Fruit fly (Drosophila melanogaster): ENCODE data around the gene Apc.
A peak's percentile ranks its signal among the peaks of the same experiment; 100 is the strongest.

Gene Apc

dm6 chr3R:28888561-28889426 is 44.2 kb upstream of the Apc start (continued):
- peak; percentile 76 for TF ChIP-seq CG17186 (GFP tag; optimal IDR thresholded peaks at IDR 0.05)
- TF ChIP-seq CG17912 (GFP tag; optimal IDR thresholded peaks at IDR 0.05), result no peak
- peak; percentile 80 for TF ChIP-seq CG18619 (GFP tag; optimal IDR thresholded peaks at IDR 0.05)
- peak; percentile 81 for TF ChIP-seq CG11504 (tag; optimal IDR thresholded peaks at IDR 0.05)
- no peak for TF ChIP-seq gce (GFP tag; IDR thresholded peaks at IDR 0.05)
- peak; percentile 79 for TF ChIP-seq CG7839 (tag; optimal IDR thresholded peaks at IDR 0.05)
- TF ChIP-seq CG16863 (GFP tag; optimal IDR thresholded peaks at IDR 0.05), result peak; percentile 78
- TF ChIP-seq Stat92E (GFP tag; optimal IDR thresholded peaks at IDR 0.05), result no peak
- TF ChIP-seq tx (GFP tag; optimal IDR thresholded peaks at IDR 0.05), result peak; percentile 82
- peak; percentile 34 for TF ChIP-seq CG3407 (GFP tag; optimal IDR thresholded peaks at IDR 0.05)
- TF ChIP-seq eyg (GFP tag; optimal IDR thresholded peaks at IDR 0.05), result peak; percentile 82
- TF ChIP-seq row (GFP tag; IDR thresholded peaks at IDR 0.05), result peak; percentile 80
- peak; percentile 8 for TF ChIP-seq ac (GFP tag; optimal IDR thresholded peaks at IDR 0.05)
- TF ChIP-seq CG10979 (tag; optimal IDR thresholded peaks at IDR 0.05), result peak; percentile 62
- peak; percentile 71 for TF ChIP-seq CG10274 (GFP tag; optimal IDR thresholded peaks at IDR 0.05)
- no peak for TF ChIP-seq CG4707 (GFP tag; optimal IDR thresholded peaks at IDR 0.05)
- peak; percentile 85 for TF ChIP-seq pho (GFP tag; optimal IDR thresholded peaks at IDR 0.05)
- TF ChIP-seq CG9437 (GFP tag; optimal IDR thresholded peaks at IDR 0.05), result peak; percentile 78
- peak; percentile 98 for TF ChIP-seq Med (GFP tag)
- peak; percentile 76 for TF ChIP-seq BtbVII (GFP tag; optimal IDR thresholded peaks at IDR 0.05)
- TF ChIP-seq Blimp-1 (GFP tag; optimal IDR thresholded peaks at IDR 0.05), result peak; percentile 71
- TF ChIP-seq CG15073 (GFP tag; optimal IDR thresholded peaks at IDR 0.05), result no peak
- peak in 1 of 2 experiments; percentile 30 for TF ChIP-seq insv (GFP tag; optimal IDR thresholded peaks at IDR 0.05)
- TF ChIP-seq scrt (GFP tag; optimal IDR thresholded peaks at IDR 0.05), result peak; percentile 68
- TF ChIP-seq dati (GFP tag; IDR thresholded peaks at IDR 0.05), result no peak
- TF ChIP-seq HLH4C (GFP tag; IDR thresholded peaks at IDR 0.05; ENCODE audit: partially characterized antibody), result no peak
- peak; percentile 75; the same call in 1 of the 2 replicates for TF ChIP-seq CG6689 (GFP tag; IDR thresholded peaks at IDR 0.05)
- peak; percentile 42 for TF ChIP-seq Hand (GFP tag; optimal IDR thresholded peaks at IDR 0.05)
- TF ChIP-seq Dek (tag; optimal IDR thresholded peaks at IDR 0.05), result peak; percentile 59
- peak; percentile 74 for TF ChIP-seq YL-1 (GFP tag; optimal IDR thresholded peaks at IDR 0.05)
- peak; percentile 79 for TF ChIP-seq CG10209 (GFP tag; optimal IDR thresholded peaks at IDR 0.05)
- peak; percentile 50 for TF ChIP-seq CG12299 (tag; optimal IDR thresholded peaks at IDR 0.05)
- TF ChIP-seq abd-A (tag; optimal IDR thresholded peaks at IDR 0.05), result peak; percentile 89
- TF ChIP-seq HLHmδ (GFP tag; optimal IDR thresholded peaks at IDR 0.05), result no peak
- peak; percentile 66 to 83 for TF ChIP-seq chif (GFP tag; optimal IDR thresholded peaks at IDR 0.05)
- TF ChIP-seq CG13775 (GFP tag; optimal IDR thresholded peaks at IDR 0.05), result peak; percentile 63
- TF ChIP-seq eve (GFP tag; optimal IDR thresholded peaks at IDR 0.05), result no peak
- TF ChIP-seq CG10366 (GFP tag; IDR thresholded peaks at IDR 0.05), result peak; percentile 40; the same call in 1 of the 2 replicates
- TF ChIP-seq Lim3 (GFP tag; IDR thresholded peaks at IDR 0.05), result no peak
- peak in 1 of 3 experiments; percentile 44 for TF ChIP-seq lola (GFP tag; optimal IDR thresholded peaks at IDR 0.05)
- TF ChIP-seq Sry-β (GFP tag; optimal IDR thresholded peaks at IDR 0.05), result peak; percentile 80
- peak; percentile 44; the same call in 1 of the 2 replicates for TF ChIP-seq Taf1 (GFP tag; IDR thresholded peaks at IDR 0.05)
- TF ChIP-seq lab (GFP tag; optimal IDR thresholded peaks at IDR 0.05), result peak; percentile 86
- peak; percentile 62 for TF ChIP-seq Ada2b (GFP tag; IDR thresholded peaks at IDR 0.05)
- TF ChIP-seq CG7556 (GFP tag; optimal IDR thresholded peaks at IDR 0.05), result peak; percentile 83
- peak; percentile 99 for TF ChIP-seq sd (tag; optimal IDR thresholded peaks at IDR 0.05)
- TF ChIP-seq CG8089 (GFP tag; optimal IDR thresholded peaks at IDR 0.05), result peak; percentile 83
